Fruit fly (Drosophila melanogaster) whole organism, embryonic: Measurements from ENCODE around the gene Nlg4.

Experiments
- ATbp ChIP-seq: fragments of 200-800 bp; sonication (Bioruptor generic); optimal IDR thresholded peaks from 2 replicates; lab custom pipeline; 2017; ENCODE audit warnings: missing biosample characterization, mild to moderate bottlenecking, missing genetic modification characterization, missing genetic modification reagents
- Adf1 ChIP-seq: fragments of 200-800 bp; sonication (Bioruptor generic); IDR thresholded peaks from 2 replicates; pipeline ENCODE4 v1.3.6; 2022; ENCODE audit warnings: missing biosample characterization, missing genetic modification characterization
- Atf6 ChIP-seq: fragments of 200-800 bp; sonication (Bioruptor generic); IDR thresholded peaks from 2 replicates; pipeline ENCODE4 v1.3.6; 2022; ENCODE audit warnings: missing biosample characterization, missing genetic modification characterization
- B-H2 ChIP-seq: fragments of 200-800 bp; sonication (Bioruptor generic); optimal IDR thresholded peaks from 2 replicates; lab custom pipeline; 2018; ENCODE audit warnings: missing biosample characterization, mild to moderate bottlenecking, missing genetic modification characterization
- CG11085 ChIP-seq: fragments of 200-800 bp; sonication (Bioruptor generic); IDR thresholded peaks from 2 replicates; pipeline ENCODE4 v1.3.6; 2022; ENCODE audit warnings: missing biosample characterization, missing genetic modification characterization
- CG11247 ChIP-seq: fragments of 200-800 bp; sonication (Bioruptor generic); IDR thresholded peaks from 2 replicates; pipeline ENCODE4 v1.3.6; 2022; ENCODE audit warnings: missing biosample characterization, missing genetic modification characterization
- CG11398 ChIP-seq: fragments of 200-800 bp; sonication (Bioruptor generic); optimal IDR thresholded peaks from 2 replicates; lab custom pipeline; 2016; ENCODE audit warnings: missing biosample characterization, missing genetic modification characterization
- CG12155 ChIP-seq: fragments of 200-800 bp; sonication (Bioruptor generic); optimal IDR thresholded peaks from 3 replicates; lab custom pipeline; 2016; ENCODE audit warnings: missing biosample characterization, missing genetic modification characterization
- CG12219 ChIP-seq: fragments of 200-800 bp; sonication (Bioruptor generic); optimal IDR thresholded peaks from 3 replicates; lab custom pipeline; 2018; ENCODE audit warnings: missing biosample characterization, mild to moderate bottlenecking, missing genetic modification characterization
- CG13123 ChIP-seq: fragments of 200-800 bp; sonication (Bioruptor generic); optimal IDR thresholded peaks from 2 replicates; lab custom pipeline; 2016; ENCODE audit warnings: missing biosample characterization, missing genetic modification characterization
- CG14441 ChIP-seq: fragments of 200-800 bp; sonication (Bioruptor generic); IDR thresholded peaks from 2 replicates; pipeline ENCODE4 v1.3.6; 2022; ENCODE audit warnings: missing biosample characterization, missing genetic modification characterization
- CG16815 ChIP-seq: fragments of 200-800 bp; sonication (Bioruptor generic); optimal IDR thresholded peaks from 3 replicates; lab custom pipeline; 2017; ENCODE audit warnings: missing biosample characterization, mild to moderate bottlenecking, missing genetic modification characterization
- CG17359 ChIP-seq: fragments of 200-800 bp; sonication (Bioruptor generic); optimal IDR thresholded peaks from 3 replicates; lab custom pipeline; 2018; ENCODE audit warnings: missing biosample characterization, mild to moderate bottlenecking, missing genetic modification characterization, moderate library complexity
- CG17385 ChIP-seq: fragments of 200-800 bp; sonication (Bioruptor generic); optimal IDR thresholded peaks from 3 replicates; lab custom pipeline; 2018; ENCODE audit warnings: missing biosample characterization, mild to moderate bottlenecking, missing genetic modification characterization
- CG17612 ChIP-seq: fragments of 200-800 bp; sonication (Bioruptor generic); IDR thresholded peaks from 2 replicates; pipeline ENCODE4 v1.3.6; 2022; ENCODE audit warnings: missing biosample characterization, missing genetic modification characterization
- CG18262 ChIP-seq: fragments of 200-800 bp; optimal IDR thresholded peaks from 3 replicates; lab custom pipeline; 2019; ENCODE audit warnings: missing biosample characterization, mild to moderate bottlenecking, missing genetic modification characterization, moderate library complexity
- CG18599 ChIP-seq: fragments of 200-800 bp; sonication (Bioruptor generic); optimal IDR thresholded peaks from 3 replicates; lab custom pipeline; 2017; ENCODE audit warnings: missing biosample characterization, missing genetic modification characterization, mild to moderate bottlenecking, moderate library complexity, missing genetic modification reagents
- CG2116 ChIP-seq: fragments of 200-800 bp; sonication (Bioruptor generic); optimal IDR thresholded peaks from 3 replicates; lab custom pipeline; 2018; ENCODE audit warnings: missing biosample characterization, mild to moderate bottlenecking, missing genetic modification characterization
- CG30403 ChIP-seq: fragments of 200-800 bp; sonication (Bioruptor generic); optimal IDR thresholded peaks from 3 replicates; lab custom pipeline; 2016; ENCODE audit warnings: missing biosample characterization, missing genetic modification characterization
- CG32532 ChIP-seq: fragments of 200-800 bp; sonication (Bioruptor generic); IDR thresholded peaks from 2 replicates; pipeline ENCODE4 v1.3.6; 2022; ENCODE audit warnings: missing biosample characterization, missing genetic modification characterization
- CG32772 ChIP-seq: fragments of 200-800 bp; sonication (Bioruptor generic); IDR thresholded peaks from 2 replicates; pipeline ENCODE4 v1.3.6; 2022; ENCODE audit warnings: missing biosample characterization, missing genetic modification characterization
- CG3407 ChIP-seq: fragments of 200-800 bp; sonication (Bioruptor generic); optimal IDR thresholded peaks from 2 replicates; lab custom pipeline; 2018; ENCODE audit warnings: missing biosample characterization, mild to moderate bottlenecking, missing genetic modification characterization
- CG4328 ChIP-seq: fragments of 200-800 bp; sonication (Bioruptor generic); optimal IDR thresholded peaks from 3 replicates; lab custom pipeline; 2017; ENCODE audit warnings: missing biosample characterization, missing genetic modification reagents, missing genetic modification characterization
- CG4360 ChIP-seq: fragments of 200-800 bp; sonication (Bioruptor generic); IDR thresholded peaks from 2 replicates; pipeline ENCODE4 v1.3.6; 2022; ENCODE audit warnings: missing biosample characterization, missing genetic modification characterization
- CG8388 ChIP-seq: fragments of 200-800 bp; sonication (Bioruptor generic); optimal IDR thresholded peaks from 2 replicates; lab custom pipeline; 2019; ENCODE audit warnings: missing biosample characterization, mild to moderate bottlenecking, missing genetic modification characterization, moderate library complexity
- CG9727 ChIP-seq: fragments of 200-800 bp; sonication (Bioruptor generic); optimal IDR thresholded peaks from 3 replicates; lab custom pipeline; 2017; ENCODE audit warnings: missing biosample characterization, mild to moderate bottlenecking, missing genetic modification characterization
- CTCF ChIP-seq: fragments of 200-800 bp; sonication (Bioruptor generic); optimal IDR thresholded peaks from 2 replicates; lab custom pipeline; 2017; ENCODE audit warnings: missing biosample characterization, mild to moderate bottlenecking, missing genetic modification characterization, moderate library complexity
- Dfd ChIP-seq, 2 experiments: fragments of >200 bp; optimal IDR thresholded peaks; 2 replicates each; lab custom pipeline; 2017; ENCODE audit warnings: missing biosample characterization in 2 of 2, missing genetic modification characterization in 2 of 2
- HLH3B ChIP-seq: fragments of 200-800 bp; sonication (Bioruptor generic); IDR thresholded peaks from 2 replicates; pipeline ENCODE4 v1.3.6; 2022; ENCODE audit warnings: missing biosample characterization, missing genetic modification characterization
- HLHmδ ChIP-seq: fragments of 200-800 bp; sonication (Bioruptor generic); optimal IDR thresholded peaks from 2 replicates; lab custom pipeline; 2018; ENCODE audit warnings: missing biosample characterization, mild to moderate bottlenecking, missing genetic modification characterization, moderate library complexity
- Hmx ChIP-seq: fragments of 200-800 bp; sonication (Bioruptor generic); optimal IDR thresholded peaks from 2 replicates; lab custom pipeline; 2016; ENCODE audit warnings: missing biosample characterization, missing genetic modification characterization
- Nf-YC ChIP-seq: fragments of 200-800 bp; optimal IDR thresholded peaks from 3 replicates; lab custom pipeline; 2019; ENCODE audit warnings: missing biosample characterization, mild to moderate bottlenecking, missing genetic modification characterization, moderate library complexity
- PHDP ChIP-seq: fragments of 200-800 bp; sonication (Bioruptor generic); optimal IDR thresholded peaks from 3 replicates; lab custom pipeline; 2018; ENCODE audit warnings: missing biosample characterization, mild to moderate bottlenecking, missing genetic modification characterization, moderate library complexity
- Pdp1 ChIP-seq, 2 experiments: fragments of 200-800 bp; sonication (Bioruptor generic); optimal IDR thresholded peaks; 3 replicates each; lab custom pipeline; 2016; ENCODE audit warnings: missing biosample characterization in 2 of 2, missing genetic modification characterization in 2 of 2, mild to moderate bottlenecking in 1 of 2, moderate library complexity in 1 of 2
- Stat92E ChIP-seq, 3 experiments: fragments of >200 bp in 2 of 3; fragments of 200-800 bp in 1 of 3; sonication (Bioruptor generic) in 1 of 3; optimal IDR thresholded peaks; 2 replicates each; lab custom pipeline; 2017 to 2019; ENCODE audit warnings: missing biosample characterization in 3 of 3, missing genetic modification characterization in 3 of 3, mild to moderate bottlenecking in 1 of 3, moderate library complexity in 1 of 3
- ac ChIP-seq: fragments of 200-800 bp; sonication (Bioruptor generic); optimal IDR thresholded peaks from 3 replicates; lab custom pipeline; 2017; ENCODE audit warnings: missing biosample characterization, mild to moderate bottlenecking, missing genetic modification characterization
- ase ChIP-seq: fragments of 200-800 bp; sonication (Bioruptor generic); IDR thresholded peaks from 3 replicates; pipeline ENCODE4 v1.3.6; 2022; ENCODE audit warnings: missing biosample characterization, missing genetic modification characterization
- cg ChIP-seq: fragments of 200-800 bp; sonication (Bioruptor generic); optimal IDR thresholded peaks from 3 replicates; lab custom pipeline; 2019; ENCODE audit warnings: missing biosample characterization, mild to moderate bottlenecking, missing genetic modification characterization, moderate library complexity
- crc ChIP-seq: fragments of 200-800 bp; sonication (Bioruptor generic); optimal IDR thresholded peaks from 2 replicates; lab custom pipeline; 2016; ENCODE audit warnings: missing biosample characterization, missing genetic modification characterization
- crol ChIP-seq: fragments of 200-800 bp; sonication (Bioruptor generic); IDR thresholded peaks from 2 replicates; pipeline ENCODE4 v1.3.6; 2022; ENCODE audit warnings: missing biosample characterization, missing genetic modification characterization
- dm ChIP-seq: fragments of 200-800 bp; sonication (Bioruptor generic); optimal IDR thresholded peaks from 3 replicates; lab custom pipeline; 2016; ENCODE audit warnings: missing biosample characterization, missing genetic modification characterization
- mirr ChIP-seq: fragments of 200-800 bp; sonication (Bioruptor generic); optimal IDR thresholded peaks from 3 replicates; lab custom pipeline; 2018; ENCODE audit warnings: missing biosample characterization, mild to moderate bottlenecking, missing genetic modification characterization
- pb ChIP-seq: fragments of 200-800 bp; sonication (Bioruptor generic); optimal IDR thresholded peaks from 3 replicates; lab custom pipeline; 2016; ENCODE audit warnings: missing biosample characterization, missing genetic modification characterization
- pum ChIP-seq: fragments of 200-800 bp; sonication (Bioruptor generic); optimal IDR thresholded peaks from 2 replicates; lab custom pipeline; 2016; ENCODE audit warnings: missing biosample characterization, missing genetic modification characterization
- sqz ChIP-seq: fragments of 200-800 bp; sonication (Bioruptor generic); optimal IDR thresholded peaks from 3 replicates; lab custom pipeline; 2018; ENCODE audit warnings: missing biosample characterization, mild to moderate bottlenecking, missing genetic modification characterization
- tap ChIP-seq: fragments of 200-800 bp; optimal IDR thresholded peaks from 3 replicates; lab custom pipeline; 2019; ENCODE audit warnings: missing biosample characterization, mild to moderate bottlenecking, missing genetic modification characterization, moderate library complexity
- tgo ChIP-seq: fragments of 200-800 bp; sonication (Bioruptor generic); IDR thresholded peaks from 3 replicates; pipeline ENCODE4 v1.3.6; 2022; ENCODE audit warnings: missing biosample characterization, missing genetic modification characterization
- tx ChIP-seq: fragments of 200-800 bp; sonication (Bioruptor generic); optimal IDR thresholded peaks from 2 replicates; lab custom pipeline; 2016; ENCODE audit warnings: missing biosample characterization, missing genetic modification characterization
- unc-4 ChIP-seq: fragments of 200-800 bp; sonication (Bioruptor generic); IDR thresholded peaks from 2 replicates; pipeline ENCODE4 v1.3.6; 2022; ENCODE audit warnings: missing biosample characterization, missing genetic modification characterization; ENCODE audit not compliant: partially characterized antibody
- vnd ChIP-seq: fragments of 200-800 bp; sonication (Bioruptor generic); IDR thresholded peaks from 3 replicates; pipeline ENCODE4 v1.3.6; 2022; ENCODE audit warnings: missing biosample characterization, missing genetic modification characterization; ENCODE audit not compliant: partially characterized antibody

Nlg4 gene

dm6 chr3R:20257180-20257936 lies 52.7 kb downstream of the Nlg4 start (continued):
- TF ChIP-seq CG2116 (no peak), CG16815 (GFP tag; lab: Kevin White, UChicago) (no peak), Atf6 (0 out of 2 replicates have a peak, but pooled peaks have one; percentile 36), CG3407 (GFP tag; lab: Kevin White, UChicago) (no peak), Pdp1 (GFP tag; optimal IDR thresholded peaks at IDR 0.05; lab: Kevin White, UChicago) (peak in 1 of 2 experiments; percentile 4), HLHmδ (GFP tag; lab: Kevin White, UChicago) (no peak), B-H2 (GFP tag; lab: Kevin White, UChicago) (no peak), CG17385 (no peak), crc (GFP tag; lab: Kevin White, UChicago) (no peak), CG9727 (peak; percentile 10), mirr (peak; percentile 28), sqz (GFP tag; lab: Kevin White, UChicago) (no peak), Nf-YC (tag; lab: Kevin White, UChicago) (peak; percentile 6), CG14441 (no peak), tgo (GFP tag; lab: Robert Waterston, UW) (no peak), CG18599 (GFP tag; lab: Kevin White, UChicago) (peak; percentile 61), unc-4 (GFP tag; lab: Robert Waterston, UW) (0 out of 2 replicates have a peak, but pooled peaks have one; percentile 15), CG12219 (GFP tag; lab: Kevin White, UChicago) (peak; percentile 0), CG11247 (no peak), CG17612 (GFP tag; lab: Robert Waterston, UW) (no peak), vnd (GFP tag; lab: Robert Waterston, UW) (no peak), HLH3B (GFP tag; lab: Robert Waterston, UW) (0 out of 2 replicates have a peak, but pooled peaks have one; percentile 33), Stat92E (GFP tag; optimal IDR thresholded peaks at IDR 0.05; lab: Kevin White, UChicago) (no peak), cg (GFP tag; lab: Kevin White, UChicago) (peak; percentile 91), Dfd (GFP tag; optimal IDR thresholded peaks at IDR 0.05; lab: Kevin White, UChicago) (no peak), pum (GFP tag; lab: Kevin White, UChicago) (no peak), CG11398 (GFP tag; lab: Kevin White, UChicago) (no peak), pb (GFP tag; lab: Kevin White, UChicago) (no peak), ATbp (no peak), CG4360 (GFP tag; lab: Robert Waterston, UW) (peak; percentile 92), crol (GFP tag; lab: Robert Waterston, UW) (peak; percentile 82), CG8388 (no peak), CG18262 (no peak), CG11085 (GFP tag; lab: Robert Waterston, UW) (no peak), CG17359 (tag; lab: Kevin White, UChicago) (peak; percentile 5), CG32772 (GFP tag; lab: Robert Waterston, UW) (no peak), dm (no peak), Hmx (no peak), CG13123 (GFP tag; lab: Kevin White, UChicago) (no peak), CG12155 (GFP tag; lab: Kevin White, UChicago) (no peak), tx (GFP tag; lab: Kevin White, UChicago) (no peak), ac (GFP tag; lab: Kevin White, UChicago) (no peak), CTCF (GFP tag; lab: Kevin White, UChicago) (no peak), CG4328 (GFP tag; lab: Kevin White, UChicago) (peak; percentile 11), CG32532 (GFP tag; lab: Robert Waterston, UW) (no peak), PHDP (tag; lab: Kevin White, UChicago) (no peak), CG30403 (GFP tag; lab: Kevin White, UChicago) (no peak), ase (GFP tag; lab: Robert Waterston, UW) (no peak), tap (tag; lab: Kevin White, UChicago) (no peak), Adf1 (peak; percentile 46; the same call in 1 of the 2 replicates)
